Worm (Caenorhabditis elegans): ENCODE data around the gene ctsa-1.1.

- no peak for TF ChIP-seq dao-5 (tag; optimal IDR thresholded peaks at IDR 0.05)
- TF ChIP-seq him-1 (tag; optimal IDR thresholded peaks at IDR 0.05), result no peak
These were observed 31.6 kb downstream of the ctsa-1.1 start for ce11 chrII:4769096-4769495.
